Fruit fly (Drosophila melanogaster) whole organism: Measurements from ENCODE around the gene to.

Experiments used
- CG8478 ChIP-seq: fragments of >200 bp; optimal IDR thresholded peaks from 2 replicates; lab custom pipeline; 2018; ENCODE audit warnings: inconsistent platforms
- pan ChIP-seq: fragments of >200 bp; optimal IDR thresholded peaks from 2 replicates; lab custom pipeline; 2017
- psq ChIP-seq: fragments of >200 bp; optimal IDR thresholded peaks from 2 replicates; lab custom pipeline; 2017

dm6 chr3R:25260670-25261069 is 20.7 kb downstream of the to start:
- TF ChIP-seq pan (lab: Kevin White, UChicago) (no peak), CG8478 (lab: Kevin White, UChicago) (no peak), psq (lab: Kevin White, UChicago) (no peak)
